Fruit fly (Drosophila melanogaster): Measurements from ENCODE around the gene Hmgcr.

The Hmgcr gene

DNA sequence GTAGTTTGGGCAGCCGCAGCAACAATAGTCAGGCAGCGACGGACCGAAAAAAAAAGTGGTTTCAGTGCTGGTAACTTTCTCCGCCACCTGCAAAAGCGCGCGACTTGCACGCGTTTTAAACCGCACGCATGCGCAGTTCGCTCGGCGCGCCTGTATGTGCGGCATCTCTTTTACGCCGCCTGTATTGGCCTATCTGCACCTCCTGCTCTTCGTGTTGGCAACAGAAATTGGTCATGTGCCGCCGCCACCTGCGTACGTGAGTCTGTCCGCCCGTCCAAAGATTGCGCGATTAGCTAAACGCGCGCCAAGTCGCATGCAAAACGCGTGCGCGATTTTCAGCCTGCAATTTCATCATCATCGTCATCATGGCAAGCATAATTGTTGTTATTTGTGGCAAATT, 2.5 kb downstream of the Hmgcr start (continued):
- TF ChIP-seq TFAM (GFP tag; optimal IDR thresholded peaks at IDR 0.05) (no peak), Xbp1 (GFP tag; optimal IDR thresholded peaks at IDR 0.05) (no peak), CG12942 (GFP tag; optimal IDR thresholded peaks at IDR 0.05) (no peak), shn (GFP tag; optimal IDR thresholded peaks at IDR 0.05) (no peak), gfzf (GFP tag; optimal IDR thresholded peaks at IDR 0.05) (no peak), Ssrp (tag; optimal IDR thresholded peaks at IDR 0.05) (no peak), gro (GFP tag; optimal IDR thresholded peaks at IDR 0.05) (no peak), Opbp (GFP tag; IDR thresholded peaks at IDR 0.05; ENCODE audit: partially characterized antibody) (peak; percentile 36; the same call in 1 of the 3 replicates), CG3995 (GFP tag; optimal IDR thresholded peaks at IDR 0.05) (no peak), CG13296 (GFP tag; optimal IDR thresholded peaks at IDR 0.05) (no peak), D (optimal IDR thresholded peaks at IDR 0.05) (no peak), D (GFP tag; optimal IDR thresholded peaks at IDR 0.05) (no peak), eyg (GFP tag; optimal IDR thresholded peaks at IDR 0.05) (no peak), CG18011 (GFP tag; optimal IDR thresholded peaks at IDR 0.05) (no peak), lbe (GFP tag; optimal IDR thresholded peaks at IDR 0.05) (no peak), Atf3 (GFP tag; optimal IDR thresholded peaks at IDR 0.05) (no peak), run (tag; optimal IDR thresholded peaks at IDR 0.05) (no peak), Max (GFP tag; optimal IDR thresholded peaks at IDR 0.05) (no peak), CG6175 (GFP tag; IDR thresholded peaks at IDR 0.05) (0 out of 3 replicates have a peak, but pooled peaks have one; percentile 27), ewg (GFP tag; optimal IDR thresholded peaks at IDR 0.05) (peak; percentile 18), Sry-δ (GFP tag; optimal IDR thresholded peaks at IDR 0.05) (no peak), Lim3 (GFP tag; IDR thresholded peaks at IDR 0.05) (no peak), CG6765 (GFP tag; optimal IDR thresholded peaks at IDR 0.05) (no peak), CG6791 (GFP tag; IDR thresholded peaks at IDR 0.05; ENCODE audit: partially characterized antibody) (0 out of 3 replicates have a peak, but pooled peaks have one; percentile 21), ro (GFP tag; IDR thresholded peaks at IDR 0.05) (no peak), wek (GFP tag; optimal IDR thresholded peaks at IDR 0.05) (no peak), Hr39 (optimal IDR thresholded peaks at IDR 0.05) (no peak), ftz-f1 (GFP tag; optimal IDR thresholded peaks at IDR 0.05) (no peak), NFAT (GFP tag; IDR thresholded peaks at IDR 0.05) (no peak), HLH54F (GFP tag; optimal IDR thresholded peaks at IDR 0.05) (no peak), CG4360 (GFP tag; IDR thresholded peaks at IDR 0.05) (no peak), klu (GFP tag; IDR thresholded peaks at IDR 0.05) (no peak), danr (GFP tag; IDR thresholded peaks at IDR 0.05) (no peak), al (GFP tag; IDR thresholded peaks at IDR 0.05) (no peak), HLH4C (GFP tag; IDR thresholded peaks at IDR 0.05; ENCODE audit: partially characterized antibody) (0 out of 3 replicates have a peak, but pooled peaks have one; percentile 20), nerfin-2 (GFP tag; IDR thresholded peaks at IDR 0.05; ENCODE audit: partially characterized antibody) (no peak), CoRest (tag; optimal IDR thresholded peaks at IDR 0.05) (no peak), Atf6 (GFP tag; IDR thresholded peaks at IDR 0.05) (no peak), Fer3 (tag; optimal IDR thresholded peaks at IDR 0.05) (no peak), lov (optimal IDR thresholded peaks at IDR 0.05) (no peak), lov (GFP tag; IDR thresholded peaks at IDR 0.05) (no peak), CG12155 (GFP tag; optimal IDR thresholded peaks at IDR 0.05) (no peak), CG5245 (GFP tag; optimal IDR thresholded peaks at IDR 0.05) (no peak), CG15011 (GFP tag; optimal IDR thresholded peaks at IDR 0.05) (no peak), Myb (GFP tag; optimal IDR thresholded peaks at IDR 0.05) (no peak), MTF-1 (GFP tag; optimal IDR thresholded peaks at IDR 0.05; ENCODE audit: borderline replicate concordance) (no peak), gcm (GFP tag; optimal IDR thresholded peaks at IDR 0.05) (no peak), Dip3 (GFP tag; optimal IDR thresholded peaks at IDR 0.05) (no peak), Med (GFP tag) (peak; percentile 46), CG17802 (tag; optimal IDR thresholded peaks at IDR 0.05) (no peak), ci (GFP tag; IDR thresholded peaks at IDR 0.05) (0 out of 3 replicates have a peak, but pooled peaks have one; percentile 10), tin (GFP tag; optimal IDR thresholded peaks at IDR 0.05) (no peak), CG17612 (GFP tag; IDR thresholded peaks at IDR 0.05) (no peak)
